Worm (Caenorhabditis elegans) whole organism, L4/young adult: Measurements from ENCODE around the gene mab-21.

Source experiments
- W03F9.2 ChIP-seq: fragments of 150-350 bp; optimal IDR thresholded peaks from 2 replicates; lab custom pipeline; 2014; ENCODE audit warnings: missing biosample characterization, missing genetic modification characterization
- dao-5 ChIP-seq: sonication (generic microtip); optimal IDR thresholded peaks from 2 replicates; lab custom pipeline; 2016; ENCODE audit warnings: missing genotype, missing genetic modification characterization, moderate library complexity, missing compliant biosample characterization
- him-1 ChIP-seq: sonication (generic microtip); optimal IDR thresholded peaks from 2 replicates; lab custom pipeline; 2016; ENCODE audit warnings: missing genotype, missing genetic modification reagents, missing genetic modification characterization, missing compliant biosample characterization

Gene mab-21

ce11 chrIII:4626148-4626922 lies 25.8 kb downstream of the mab-21 start:
- TF ChIP-seq W03F9.2 (tag; lab: Kevin White, UChicago) (no peak), dao-5 (no peak), him-1 (tag; lab: Kevin White, UChicago) (no peak)

- TF ChIP-seq him-1 (tag; lab: Kevin White, UChicago) (no peak), W03F9.2 (tag; lab: Kevin White, UChicago) (no peak), dao-5 (no peak)
Observed at ce11 chrIII:4628165-4628564, 27.6 kb downstream of the mab-21 start, which contains the start of gene clec-151. Gene clec-151 (plus strand): TSS chrIII:4628465.

DNA sequence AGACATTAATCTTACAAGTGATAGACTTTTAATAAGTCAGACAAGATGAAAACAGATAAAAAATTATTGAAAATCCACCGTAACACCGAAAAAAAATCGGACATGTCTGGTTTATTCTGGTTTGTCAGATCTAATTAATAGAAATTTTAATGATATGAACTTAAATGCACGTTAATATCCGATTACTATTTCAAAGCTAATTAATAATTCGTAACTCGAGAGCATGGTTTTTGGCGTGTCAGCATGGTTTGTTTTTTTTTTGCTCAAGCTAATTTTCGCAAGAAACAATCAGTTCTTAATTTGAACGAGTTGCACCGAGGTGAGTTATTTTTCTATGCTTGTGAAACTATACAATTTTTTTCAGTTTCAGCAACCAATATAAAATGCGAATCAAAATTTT lies 34.4 kb downstream of the mab-21 start, which contains the start of gene clec-153:
Gene clec-153, plus strand, starts transcription at position 301 of the 400 bp plus-strand sequence.
- TF ChIP-seq dao-5 (no peak), him-1 (tag; lab: Kevin White, UChicago) (no peak), W03F9.2 (tag; lab: Kevin White, UChicago) (no peak)

ce11 chrIII:4643262-4643661 lies 42.7 kb downstream of the mab-21 start, which contains the start of gene pfas-1:
Gene pfas-1 (minus strand): TSS chrIII:4643310.
- TF ChIP-seq dao-5 (no peak), W03F9.2 (tag; lab: Kevin White, UChicago) (no peak), him-1 (tag; lab: Kevin White, UChicago) (no peak)

DNA sequence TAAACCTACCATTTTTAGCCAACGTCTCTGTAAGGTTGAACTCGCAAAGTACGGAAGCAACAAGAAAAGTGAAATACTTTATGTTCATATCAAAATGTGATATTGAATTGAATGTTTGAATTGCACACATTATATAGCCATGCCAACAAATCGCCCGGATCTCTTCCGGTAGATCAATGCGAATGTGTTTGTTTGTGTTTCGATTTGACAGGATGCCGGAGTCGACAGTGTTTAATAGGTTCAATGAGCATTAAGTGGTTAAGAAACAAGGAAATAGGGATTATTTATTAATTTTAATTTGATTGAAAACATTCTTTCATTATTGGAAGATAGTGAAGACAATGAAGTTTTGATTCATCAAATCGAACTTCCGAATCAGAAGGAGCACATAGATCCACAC lies 45.7 kb downstream of the mab-21 start, which contains the start of gene pqn-29:
Gene pqn-29, minus strand, starts transcription at position 101 of the 400 bp plus-strand sequence.
- TF ChIP-seq dao-5 = no peak
- TF ChIP-seq him-1 (tag; lab: Kevin White, UChicago) = no peak
- no peak for TF ChIP-seq W03F9.2 (tag; lab: Kevin White, UChicago)

DNA sequence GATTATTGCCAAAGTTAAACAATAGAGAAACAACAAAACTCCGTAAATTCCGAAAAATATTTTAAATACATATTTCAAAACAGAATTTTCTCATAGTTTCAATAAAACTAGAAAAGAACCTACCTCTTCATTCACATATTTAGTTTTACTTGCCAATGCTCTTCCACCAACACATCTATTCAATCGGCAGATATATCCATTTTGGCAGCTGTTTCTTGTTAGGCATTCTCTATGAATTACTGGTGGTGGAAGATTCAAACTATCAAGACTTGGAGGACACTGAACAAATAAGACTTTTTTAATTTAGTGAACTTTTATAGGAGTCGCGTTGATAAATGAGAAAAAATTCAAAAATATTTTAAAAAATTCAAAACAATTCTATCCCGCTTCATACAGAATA lies 46.8 kb downstream of the mab-21 start:
- TF ChIP-seq dao-5 = no peak
- TF ChIP-seq him-1 (tag; lab: Kevin White, UChicago) = no peak
- TF ChIP-seq W03F9.2 (tag; lab: Kevin White, UChicago) = no peak

ce11 chrIII:4647878-4648277 lies 47.3 kb downstream of the mab-21 start, which contains the start of gene T23F11.6:
Gene T23F11.6 (minus strand): TSS chrIII:4647922.
- TF ChIP-seq dao-5 = no peak
- TF ChIP-seq him-1 (tag; lab: Kevin White, UChicago) = no peak
- no peak for TF ChIP-seq W03F9.2 (tag; lab: Kevin White, UChicago)

ce11 chrIII:4649363-4649768 lies 48.8 kb downstream of the mab-21 start:
- peak; percentile 89 for TF ChIP-seq him-1 (tag; lab: Kevin White, UChicago)
- no peak for TF ChIP-seq dao-5
- TF ChIP-seq W03F9.2 (tag; lab: Kevin White, UChicago) = peak; percentile 57

- TF ChIP-seq W03F9.2 (tag; lab: Kevin White, UChicago) (no peak), dao-5 (no peak), him-1 (tag; lab: Kevin White, UChicago) (no peak)
Observed at ce11 chrIII:4649811-4650544, 49.4 kb downstream of the mab-21 start, which contains the start of gene ppm-2. Gene ppm-2 (plus strand): TSS chrIII:4650494.
